Worm (Caenorhabditis elegans): ENCODE measurements around the gene C17H11.4.

C17H11.4 gene

DNA sequence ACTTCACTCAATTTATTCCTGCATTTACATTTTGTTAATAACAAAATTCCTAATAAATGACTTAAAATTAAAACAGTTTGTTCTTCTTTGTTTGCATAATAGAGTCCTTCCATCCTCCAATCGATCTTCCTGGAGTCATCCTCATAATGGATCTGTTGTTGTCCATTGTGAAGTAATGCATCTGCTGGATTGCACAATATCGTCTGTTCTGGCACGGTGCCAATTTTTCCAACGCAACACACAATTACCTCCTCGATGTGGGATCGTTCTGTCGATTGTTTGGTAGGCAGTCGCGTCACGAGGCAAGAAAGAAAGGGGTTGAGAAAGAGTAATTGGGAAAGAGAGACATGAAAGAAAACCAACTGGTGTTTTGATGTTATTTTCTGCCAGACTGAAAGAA, 21.4 kb downstream of the C17H11.4 start (continued):
- TF ChIP-seq nhr-12 (tag; optimal IDR thresholded peaks at IDR 0.05) (no peak), sptf-1 (tag; optimal IDR thresholded peaks at IDR 0.05) (no peak), isw-1 (GFP tag; IDR thresholded peaks at IDR 0.05) (no peak)

DNA sequence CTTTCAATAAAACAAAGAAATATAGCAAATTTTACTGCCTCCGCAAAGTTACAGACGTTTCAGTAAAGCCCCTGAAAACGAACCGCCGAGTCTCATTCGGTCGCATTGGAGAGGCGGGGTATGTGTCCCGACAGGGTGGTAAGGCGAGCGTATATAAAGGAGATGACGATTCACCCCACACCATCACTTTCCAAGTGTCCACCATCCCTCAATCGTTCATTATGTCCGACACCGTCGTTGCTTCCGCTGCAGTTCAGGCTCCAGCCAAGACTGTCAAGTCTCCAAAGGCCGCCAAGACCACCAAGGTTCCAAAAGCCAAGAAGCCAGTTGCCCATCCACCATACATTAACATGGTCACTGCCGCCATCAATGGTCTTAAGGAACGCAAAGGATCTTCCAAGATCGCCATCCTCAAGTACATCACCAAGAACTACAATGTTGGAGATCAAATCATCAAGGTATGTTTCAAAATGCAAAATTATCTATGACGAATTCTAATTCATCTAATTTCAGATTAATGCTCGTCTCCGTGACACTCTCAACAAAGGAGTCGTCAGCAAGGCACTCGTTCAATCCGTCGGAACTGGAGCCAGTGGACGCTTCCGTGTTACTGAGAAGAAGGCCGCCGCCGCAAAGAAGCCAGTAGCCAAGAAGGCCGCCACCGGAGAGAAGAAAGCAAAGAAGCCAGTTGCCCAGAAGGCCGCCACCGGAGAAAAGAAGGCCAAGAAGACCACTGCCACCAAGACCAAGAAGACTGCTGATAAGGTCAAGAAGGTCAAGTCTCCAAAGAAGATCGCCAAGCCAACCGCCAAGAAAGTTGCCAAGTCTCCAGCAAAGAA, 22.2 kb downstream of the C17H11.4 start, which contains the start of gene hil-3:
Gene hil-3 (plus strand): TSS at position 195 of the 839 bp plus-strand sequence.
- TF ChIP-seq lir-3 (tag; optimal IDR thresholded peaks at IDR 0.05; ENCODE audit: poor library complexity): no peak
- TF ChIP-seq efl-1 (optimal IDR thresholded peaks at IDR 0.05): no peak
- TF ChIP-seq efl-1 (GFP tag; optimal IDR thresholded peaks at IDR 0.05 in 1 of 2): peak in 1 of 2 experiments; percentile 16
- peak; percentile 74 for TF ChIP-seq nhr-85 (tag)
- no peak for TF ChIP-seq nhr-90 (tag; optimal IDR thresholded peaks at IDR 0.05; ENCODE audit: poor library complexity)
- peak in 1 of 3 experiments; percentile 48 for TF ChIP-seq ceh-82 (tag; optimal IDR thresholded peaks at IDR 0.05)
- TF ChIP-seq rnt-1 (tag; optimal IDR thresholded peaks at IDR 0.05): peak; percentile 63
- TF ChIP-seq grh-1 (GFP tag; IDR thresholded peaks at IDR 0.05): peak; percentile 52
- peak; percentile 38 for TF ChIP-seq C16A3.4 (tag; optimal IDR thresholded peaks at IDR 0.05)
- TF ChIP-seq dsc-1 (tag; optimal IDR thresholded peaks at IDR 0.05): no peak
- TF ChIP-seq ztf-11 (tag; optimal IDR thresholded peaks at IDR 0.05): peak in 1 of 2 experiments; percentile 6
- peak; percentile 26 for TF ChIP-seq nhr-20 (tag; optimal IDR thresholded peaks at IDR 0.05)
- TF ChIP-seq C04F5.9 (tag; optimal IDR thresholded peaks at IDR 0.05): no peak
- TF ChIP-seq sox-4 (tag; optimal IDR thresholded peaks at IDR 0.05): peak; percentile 11
- TF ChIP-seq jun-1 (tag; optimal IDR thresholded peaks at IDR 0.05): peak; percentile 9
- TF ChIP-seq hlh-4 (tag; optimal IDR thresholded peaks at IDR 0.05): no peak
- no peak for TF ChIP-seq unc-98 (GFP tag; IDR thresholded peaks at IDR 0.05)
- no peak for TF ChIP-seq lin-15B (tag; optimal IDR thresholded peaks at IDR 0.05)
- TF ChIP-seq mep-1 (tag; optimal IDR thresholded peaks at IDR 0.05): peak; percentile 14
- peak; percentile 8 to 31 for TF ChIP-seq lin-35 (GFP tag; optimal IDR thresholded peaks at IDR 0.05)
- TF ChIP-seq nhr-71 (tag; optimal IDR thresholded peaks at IDR 0.05): peak; percentile 65
- TF ChIP-seq fkh-8 (tag; optimal IDR thresholded peaks at IDR 0.05): peak; percentile 22
- no peak for TF ChIP-seq nhr-11 (tag; optimal IDR thresholded peaks at IDR 0.05)
- no peak for TF ChIP-seq egl-27 (tag; optimal IDR thresholded peaks at IDR 0.05)
- peak; percentile 51 for TF ChIP-seq tbx-2 (tag; optimal IDR thresholded peaks at IDR 0.05)
- TF ChIP-seq elt-3 (tag; optimal IDR thresholded peaks at IDR 0.05): no peak
- peak; percentile 89 for TF ChIP-seq swsn-7 (tag; optimal IDR thresholded peaks at IDR 0.05)
- no peak for TF ChIP-seq nhr-12 (tag; optimal IDR thresholded peaks at IDR 0.05)
- no peak for TF ChIP-seq irx-1 (tag; optimal IDR thresholded peaks at IDR 0.05)
- peak; percentile 54 for TF ChIP-seq unc-86 (tag; optimal IDR thresholded peaks at IDR 0.05)
- no peak for TF ChIP-seq pag-3 (tag; optimal IDR thresholded peaks at IDR 0.05; ENCODE audit: borderline replicate concordance, insufficient read depth)
- TF ChIP-seq nhr-28 (tag; optimal IDR thresholded peaks at IDR 0.05): no peak
- TF ChIP-seq mab-9 (GFP tag; IDR thresholded peaks at IDR 0.05): no peak
- TF ChIP-seq ceh-8 (GFP tag; optimal IDR thresholded peaks at IDR 0.05): no peak
- no peak for TF ChIP-seq fos-1 (tag; optimal IDR thresholded peaks at IDR 0.05)
- no peak for TF ChIP-seq sptf-1 (tag; optimal IDR thresholded peaks at IDR 0.05)
- peak; percentile 30 for TF ChIP-seq ama-1 (optimal IDR thresholded peaks at IDR 0.05)
- peak; percentile 41 for TF ChIP-seq snu-23 (GFP tag; optimal IDR thresholded peaks at IDR 0.05)
- TF ChIP-seq ceh-88 (GFP tag; IDR thresholded peaks at IDR 0.05): no peak
- TF ChIP-seq fkh-4 (tag; optimal IDR thresholded peaks at IDR 0.05; ENCODE audit: borderline replicate concordance): no peak
- TF ChIP-seq ces-1 (GFP tag; optimal IDR thresholded peaks at IDR 0.05): no peak
- peak in 1 of 2 experiments; percentile 52 for TF ChIP-seq lsy-2 (tag; optimal IDR thresholded peaks at IDR 0.05)
- TF ChIP-seq nhr-76 (tag; optimal IDR thresholded peaks at IDR 0.05): no peak
- TF ChIP-seq lin-14 (GFP tag; optimal IDR thresholded peaks at IDR 0.05): peak; percentile 69
- TF ChIP-seq nhr-19 (GFP tag; conservative IDR thresholded peaks at IDR 0.05): peak; percentile 40
- peak; percentile 69 for TF ChIP-seq nhr-47 (tag; optimal IDR thresholded peaks at IDR 0.05)
- no peak for TF ChIP-seq C34B4.2 (tag; optimal IDR thresholded peaks at IDR 0.05)
- TF ChIP-seq pax-3 (tag; optimal IDR thresholded peaks at IDR 0.05): no peak

Measured in whole organism, L1 larva.